Worm (Caenorhabditis elegans) whole organism, L1 larva: Measurements from ENCODE around the gene srz-1.

Experiments used
- Y116A8C.19 ChIP-seq: sonication (generic microtip); optimal IDR thresholded peaks from 2 replicates; lab custom pipeline; 2016; ENCODE audit warnings: missing compliant biosample characterization, missing genetic modification characterization, borderline replicate concordance
- nhr-11 ChIP-seq: fragments of 150-350 bp; optimal IDR thresholded peaks from 2 replicates; lab custom pipeline; 2014; ENCODE audit warnings: missing biosample characterization, missing genetic modification characterization

DNA sequence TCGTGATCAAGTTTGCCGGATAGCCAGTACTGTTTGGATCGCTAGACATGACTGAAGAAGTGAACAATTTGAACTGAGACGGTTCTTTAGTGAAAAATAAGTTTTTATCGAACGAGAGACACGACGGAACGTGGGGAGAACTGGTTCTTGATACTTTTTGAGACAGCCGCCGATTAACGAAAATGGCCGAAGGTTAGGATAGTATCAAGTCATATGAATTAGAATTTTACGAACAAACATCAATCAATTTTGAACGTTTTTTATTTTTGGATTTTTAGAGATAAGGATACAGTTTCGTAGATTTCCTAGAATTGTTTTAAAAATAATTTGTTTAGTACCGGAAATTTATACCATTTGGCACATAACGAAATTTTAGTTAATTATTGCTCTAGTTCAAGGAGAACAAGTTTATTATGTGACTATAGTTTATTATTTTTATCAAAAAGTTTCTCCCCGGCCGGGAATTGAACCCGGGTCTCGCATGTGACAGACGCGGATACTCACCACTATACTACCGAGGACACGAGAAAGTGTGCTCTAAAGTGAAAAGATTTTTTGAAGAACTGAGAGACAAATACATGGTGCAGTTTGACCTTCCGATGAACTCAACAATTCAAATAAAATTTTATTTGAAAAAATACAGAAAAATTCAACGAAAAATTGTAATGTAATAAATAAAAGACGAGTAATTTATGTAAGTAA is 27.2 kb upstream of the srz-1 start, which contains the start of gene W06G6.20:
- TF ChIP-seq Y116A8C.19 (no peak), nhr-11 (tag; lab: Kevin White, UChicago) (no peak)
